Worm (Caenorhabditis elegans) whole organism, late embryonic: Measurements from ENCODE around the gene B0228.9.

ENCODE experiments used
- C08G9.2 ChIP-seq: sonication (generic microtip); optimal IDR thresholded peaks from 2 replicates; lab custom pipeline; 2016; ENCODE audit warnings: mild to moderate bottlenecking, missing genetic modification characterization, moderate library complexity, missing compliant biosample characterization
- C38D4.7 ChIP-seq: fragments of 200-800 bp; sonication (Bioruptor generic); optimal IDR thresholded peaks from 2 replicates; lab custom pipeline; 2018; ENCODE audit warnings: mild to moderate bottlenecking, missing genetic modification characterization, moderate library complexity, missing compliant biosample characterization
- F13H6.1 ChIP-seq: sonication (generic microtip); optimal IDR thresholded peaks from 2 replicates; lab custom pipeline; 2016; ENCODE audit warnings: missing genetic modification characterization, missing compliant biosample characterization
- K02D7.2 ChIP-seq: sonication (generic microtip); optimal IDR thresholded peaks from 2 replicates; lab custom pipeline; 2017; ENCODE audit warnings: mild to moderate bottlenecking, missing genetic modification characterization, missing compliant biosample characterization
- K09A11.1 ChIP-seq: sonication (generic microtip); optimal IDR thresholded peaks from 2 replicates; lab custom pipeline; 2017; ENCODE audit warnings: antibody characterized with exemption, mild to moderate bottlenecking, missing genetic modification characterization, missing compliant biosample characterization; ENCODE audit not compliant: insufficient read depth
- ahr-1 ChIP-seq: sonication (generic microtip); optimal IDR thresholded peaks from 2 replicates; lab custom pipeline; 2016; ENCODE audit warnings: missing genetic modification characterization, missing compliant biosample characterization
- ama-1 ChIP-seq: fragments of 150-350 bp; optimal IDR thresholded peaks from 2 replicates; lab custom pipeline; 2014
- ceh-14 ChIP-seq: sonication (generic microtip); optimal IDR thresholded peaks from 2 replicates; lab custom pipeline; 2016; ENCODE audit warnings: missing genotype, missing genetic modification characterization, missing compliant biosample characterization
- ceh-19 ChIP-seq: fragments of 200-800 bp; sonication (Bioruptor generic); optimal IDR thresholded peaks from 2 replicates; lab custom pipeline; 2018; ENCODE audit warnings: mild to moderate bottlenecking, missing genetic modification characterization, missing compliant biosample characterization
- ceh-2 ChIP-seq: sonication (generic microtip); optimal IDR thresholded peaks from 2 replicates; lab custom pipeline; 2016; ENCODE audit warnings: missing genotype, missing genetic modification characterization, missing compliant biosample characterization
- ceh-30 ChIP-seq: fragments of 150-350 bp; optimal IDR thresholded peaks from 2 replicates; lab custom pipeline; 2014; ENCODE audit warnings: missing biosample characterization, missing genetic modification characterization
- ceh-31 ChIP-seq: sonication (generic microtip); optimal IDR thresholded peaks from 2 replicates; lab custom pipeline; 2016; ENCODE audit warnings: missing genetic modification characterization, missing compliant biosample characterization
- ceh-48 ChIP-seq: sonication (generic microtip); optimal IDR thresholded peaks from 2 replicates; lab custom pipeline; 2016; ENCODE audit warnings: missing genetic modification characterization, inconsistent platforms, missing compliant biosample characterization
- ceh-9 ChIP-seq: sonication (generic microtip); optimal IDR thresholded peaks from 2 replicates; lab custom pipeline; 2016; ENCODE audit warnings: mild to moderate bottlenecking, missing genetic modification characterization, inconsistent platforms, missing compliant biosample characterization
- dmd-4 ChIP-seq: sonication (generic microtip); optimal IDR thresholded peaks from 2 replicates; lab custom pipeline; 2016; ENCODE audit warnings: borderline replicate concordance, missing genetic modification characterization, missing compliant biosample characterization
- dve-1 ChIP-seq: sonication (generic microtip); optimal IDR thresholded peaks from 2 replicates; lab custom pipeline; 2017; ENCODE audit warnings: antibody characterized with exemption, mild to moderate bottlenecking, missing genetic modification characterization, missing compliant biosample characterization
- elt-2 ChIP-seq: sonication (generic microtip); optimal IDR thresholded peaks from 2 replicates; lab custom pipeline; 2016; ENCODE audit warnings: missing genetic modification reagents, missing genetic modification characterization, missing compliant biosample characterization
- elt-4 ChIP-seq: sonication (generic microtip); optimal IDR thresholded peaks from 2 replicates; lab custom pipeline; 2016; ENCODE audit warnings: missing genetic modification characterization, missing compliant biosample characterization
- hlh-13 ChIP-seq: fragments of 200-800 bp; sonication (Bioruptor generic); optimal IDR thresholded peaks from 2 replicates; lab custom pipeline; 2018; ENCODE audit warnings: mild to moderate bottlenecking, missing genetic modification characterization, missing compliant biosample characterization
- hlh-8 ChIP-seq: sonication (generic microtip); optimal IDR thresholded peaks from 2 replicates; lab custom pipeline; 2016; ENCODE audit warnings: missing genotype, missing genetic modification characterization, missing compliant biosample characterization
- lim-6 ChIP-seq: sonication (generic microtip); optimal IDR thresholded peaks from 2 replicates; lab custom pipeline; 2016; ENCODE audit warnings: missing genetic modification characterization, missing compliant biosample characterization
- madf-2 ChIP-seq: sonication (generic microtip); optimal IDR thresholded peaks from 2 replicates; lab custom pipeline; 2017; ENCODE audit warnings: missing genetic modification characterization, missing compliant biosample characterization
- mec-3 ChIP-seq: sonication (generic microtip); optimal IDR thresholded peaks from 2 replicates; lab custom pipeline; 2016; ENCODE audit warnings: borderline replicate concordance, missing genetic modification characterization, missing compliant biosample characterization
- nfya-1 ChIP-seq: sonication (generic microtip); optimal IDR thresholded peaks from 2 replicates; lab custom pipeline; 2017; ENCODE audit warnings: missing genetic modification characterization, mild to moderate bottlenecking, missing compliant biosample characterization, antibody characterized with exemption, moderate library complexity
- nhr-232 ChIP-seq: sonication (generic microtip); optimal IDR thresholded peaks from 2 replicates; lab custom pipeline; 2016; ENCODE audit warnings: missing genetic modification characterization, missing compliant biosample characterization
- pag-3 ChIP-seq: sonication (generic microtip); optimal IDR thresholded peaks from 2 replicates; lab custom pipeline; 2016; ENCODE audit warnings: missing compliant biosample characterization, missing genetic modification characterization, borderline replicate concordance
- pax-1 ChIP-seq: fragments of 150-350 bp; optimal IDR thresholded peaks from 2 replicates; lab custom pipeline; 2014; ENCODE audit warnings: missing biosample characterization, missing genetic modification characterization
- pha-2 ChIP-seq: sonication (generic microtip); optimal IDR thresholded peaks from 2 replicates; lab custom pipeline; 2017; ENCODE audit warnings: mild to moderate bottlenecking, missing genetic modification characterization, missing compliant biosample characterization
- pha-4 ChIP-seq: fragments of 150-350 bp; optimal IDR thresholded peaks from 2 replicates; lab custom pipeline; 2018; ENCODE audit warnings: missing biosample characterization, missing genetic modification reagents, missing genetic modification characterization
- pros-1 ChIP-seq: fragments of 150-350 bp; optimal IDR thresholded peaks from 2 replicates; lab custom pipeline; 2014; ENCODE audit warnings: missing biosample characterization, missing genetic modification reagents, missing genetic modification characterization
- ref-2 ChIP-seq: sonication (generic microtip); optimal IDR thresholded peaks from 2 replicates; lab custom pipeline; 2016; ENCODE audit warnings: missing genetic modification characterization, missing compliant biosample characterization
- rnt-1 ChIP-seq: sonication (generic microtip); optimal IDR thresholded peaks from 2 replicates; lab custom pipeline; 2016; ENCODE audit warnings: missing genetic modification characterization, missing compliant biosample characterization
- sdc-2 ChIP-seq: sonication (generic microtip); optimal IDR thresholded peaks from 2 replicates; lab custom pipeline; 2016; ENCODE audit warnings: missing genotype, missing genetic modification characterization, missing compliant biosample characterization
- sox-2 ChIP-seq: fragments of 200-800 bp; sonication (Bioruptor generic); IDR thresholded peaks from 2 replicates; pipeline ENCODE4 v1.3.6; 2022; ENCODE audit warnings: missing genetic modification reagents, missing genetic modification characterization, missing compliant biosample characterization
- sox-4 ChIP-seq: sonication (generic microtip); optimal IDR thresholded peaks from 2 replicates; lab custom pipeline; 2017; ENCODE audit warnings: mild to moderate bottlenecking, missing genetic modification characterization, inconsistent platforms, missing compliant biosample characterization
- tbx-2 ChIP-seq: sonication (generic microtip); optimal IDR thresholded peaks from 2 replicates; lab custom pipeline; 2016; ENCODE audit warnings: missing genetic modification characterization, missing compliant biosample characterization
- ttx-3 ChIP-seq: sonication (generic microtip); optimal IDR thresholded peaks from 2 replicates; lab custom pipeline; 2016; ENCODE audit warnings: missing genetic modification reagents, missing genetic modification characterization, missing compliant biosample characterization
- unc-3 ChIP-seq, 2 experiments: fragments of 200-800 bp in 1 of 2; sonication (Bioruptor generic) in 1 of 2; sonication (generic microtip) in 1 of 2; conservative IDR thresholded peaks in 1 of 2; optimal IDR thresholded peaks in 1 of 2; 2 replicates each; pipeline versions ENCODE4 v1.3.6 to Lab custom; 2016 to 2022; ENCODE audit warnings: missing compliant biosample characterization in 2 of 2, missing genetic modification characterization in 2 of 2, missing genetic modification reagents in 1 of 2
- unc-42 ChIP-seq: sonication (generic microtip); optimal IDR thresholded peaks from 2 replicates; lab custom pipeline; 2016; ENCODE audit warnings: missing genotype, missing genetic modification characterization, missing compliant biosample characterization
- unc-55 ChIP-seq: sonication (generic microtip); optimal IDR thresholded peaks from 2 replicates; lab custom pipeline; 2017; ENCODE audit warnings: missing biosample characterization, missing genetic modification reagents, missing genetic modification characterization
- unc-86 ChIP-seq: sonication (generic microtip); optimal IDR thresholded peaks from 2 replicates; lab custom pipeline; 2016; ENCODE audit warnings: missing genetic modification characterization, missing compliant biosample characterization
- zip-5 ChIP-seq: sonication (generic microtip); optimal IDR thresholded peaks from 2 replicates; lab custom pipeline; 2016; ENCODE audit warnings: missing genetic modification characterization, missing compliant biosample characterization
- ztf-16 ChIP-seq: sonication (generic microtip); optimal IDR thresholded peaks from 2 replicates; lab custom pipeline; 2017; ENCODE audit warnings: missing genetic modification characterization, missing compliant biosample characterization

The B0228.9 gene

DNA sequence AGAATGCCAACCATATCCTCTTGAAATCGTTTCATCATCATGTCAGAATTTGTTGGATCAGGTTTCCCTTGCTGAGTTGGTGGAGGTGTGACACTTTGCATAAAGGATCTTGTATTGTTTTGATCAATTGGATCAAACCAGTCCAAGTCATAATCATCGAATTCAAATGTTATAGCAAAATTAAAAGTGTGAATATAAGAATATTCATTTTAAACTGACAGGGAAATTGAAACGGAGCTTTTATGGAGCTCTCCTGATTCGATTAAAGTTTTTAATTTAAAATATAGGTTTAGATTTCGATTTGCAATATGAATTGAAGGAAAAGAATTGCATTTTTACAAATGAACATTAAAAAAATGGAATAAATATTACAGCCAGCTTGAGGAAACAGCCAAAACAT is at the start of gene B0228.9:
Gene B0228.9, minus strand, starts transcription at position 101 of the 400 bp plus-strand sequence.
- no peak for TF ChIP-seq sox-2 (GFP tag; lab: Robert Waterston, UW)
- no peak for TF ChIP-seq unc-86 (tag; lab: Kevin White, UChicago)
- TF ChIP-seq ceh-48: no peak
- TF ChIP-seq nhr-232 (tag; lab: Kevin White, UChicago): no peak
- no peak for TF ChIP-seq dve-1 (tag; lab: Kevin White, UChicago)
- TF ChIP-seq sdc-2 (tag; lab: Kevin White, UChicago): no peak
- TF ChIP-seq sox-4 (tag; lab: Kevin White, UChicago): no peak
- no peak for TF ChIP-seq ceh-31
- no peak for TF ChIP-seq ttx-3 (tag; lab: Kevin White, UChicago)
- TF ChIP-seq unc-3 (GFP tag; conservative IDR thresholded peaks at IDR 0.05; lab: Robert Waterston, UW): no peak
- no peak for TF ChIP-seq unc-3 (tag; optimal IDR thresholded peaks at IDR 0.05; lab: Kevin White, UChicago)
- no peak for TF ChIP-seq pha-2 (tag; lab: Kevin White, UChicago)
- no peak for TF ChIP-seq unc-42 (tag; lab: Kevin White, UChicago)
- no peak for TF ChIP-seq K09A11.1 (tag; lab: Kevin White, UChicago)
- no peak for TF ChIP-seq mec-3 (tag; lab: Kevin White, UChicago)
- no peak for TF ChIP-seq F13H6.1 (tag; lab: Kevin White, UChicago)
- no peak for TF ChIP-seq rnt-1 (tag; lab: Kevin White, UChicago)
- no peak for TF ChIP-seq ref-2 (tag; lab: Kevin White, UChicago)
- TF ChIP-seq tbx-2 (tag; lab: Kevin White, UChicago): no peak
- no peak for TF ChIP-seq pros-1
- TF ChIP-seq ceh-2 (tag; lab: Kevin White, UChicago): no peak

ce11 chrII:7813237-7813636 is 49.8 kb upstream of the B0228.9 start:
- no peak for TF ChIP-seq ceh-9
- peak; percentile 27 for TF ChIP-seq ceh-31
- no peak for TF ChIP-seq sdc-2 (tag; lab: Kevin White, UChicago)

DNA sequence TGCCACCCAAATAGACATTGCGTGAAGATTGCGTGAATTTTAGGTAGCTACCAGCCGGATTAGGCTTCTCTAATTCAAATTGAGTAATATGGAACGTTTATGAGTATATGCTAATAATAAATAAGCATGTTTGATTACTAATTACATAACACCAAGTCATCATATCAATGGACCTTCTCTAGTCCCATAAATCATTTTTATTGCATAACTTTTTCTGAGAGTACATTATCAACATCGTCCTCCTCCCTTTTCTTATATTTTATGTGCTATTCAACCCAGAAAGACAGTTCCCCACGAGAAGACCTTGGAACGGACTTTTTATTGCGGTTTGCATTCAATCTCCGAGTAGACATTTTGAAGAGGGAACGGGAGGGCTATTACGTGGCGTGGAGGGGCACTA is 48.9 kb upstream of the B0228.9 start:
- TF ChIP-seq ceh-19 (GFP tag; lab: Kevin White, UChicago) (no peak), elt-2 (tag; lab: Kevin White, UChicago) (peak; percentile 46), ama-1 (lab: Kevin White, UChicago) (peak; percentile 39), hlh-13 (GFP tag; lab: Kevin White, UChicago) (no peak), ceh-2 (tag; lab: Kevin White, UChicago) (no peak), dmd-4 (tag; lab: Kevin White, UChicago) (no peak), unc-55 (GFP tag; lab: Kevin White, UChicago) (peak; percentile 1), sdc-2 (tag; lab: Kevin White, UChicago) (peak; percentile 15), madf-2 (tag; lab: Kevin White, UChicago) (no peak), C38D4.7 (GFP tag; lab: Kevin White, UChicago) (no peak), F13H6.1 (tag; lab: Kevin White, UChicago) (no peak), ceh-14 (tag; lab: Kevin White, UChicago) (no peak), elt-4 (tag; lab: Kevin White, UChicago) (no peak)

DNA sequence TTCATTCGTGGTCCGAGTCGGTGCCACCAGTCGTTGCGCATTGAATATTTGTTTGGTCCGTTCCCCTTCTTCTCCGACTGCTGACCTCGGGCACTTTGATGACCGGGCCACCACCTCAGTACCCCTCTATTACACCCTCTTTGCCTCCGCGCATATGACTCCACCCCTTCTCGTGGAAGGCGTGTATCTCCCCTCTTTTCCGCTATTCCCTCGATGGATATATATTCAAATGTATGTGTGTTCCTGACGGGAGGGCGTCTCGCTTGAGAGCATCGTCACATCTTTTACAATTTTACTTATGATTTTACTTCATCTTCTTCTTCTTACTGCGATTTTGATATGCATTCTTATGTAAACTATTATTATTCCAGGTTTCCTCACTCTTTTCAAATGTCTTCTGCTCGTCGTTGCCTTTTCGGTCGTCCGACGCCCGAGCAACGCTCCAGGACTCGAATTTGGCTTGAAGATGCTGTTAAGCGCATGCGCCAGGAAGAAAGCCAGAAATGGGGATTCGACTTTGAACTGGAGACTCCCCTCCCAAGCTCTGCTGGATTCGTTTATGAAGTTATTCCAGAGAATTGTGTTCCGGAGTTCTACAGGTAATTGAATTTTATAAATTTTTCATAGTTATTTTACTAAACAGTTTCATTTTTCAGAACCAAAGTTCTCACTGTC is 47.5 kb upstream of the B0228.9 start, which contains the start of gene cki-1:
Gene cki-1, plus strand, starts transcription at position 372 of the 675 bp plus-strand sequence.
- TF ChIP-seq nhr-232 (tag; lab: Kevin White, UChicago): peak; percentile 22
- TF ChIP-seq dve-1 (tag; lab: Kevin White, UChicago): no peak
- TF ChIP-seq sdc-2 (tag; lab: Kevin White, UChicago): peak; percentile 52
- no peak for TF ChIP-seq pag-3
- no peak for TF ChIP-seq pax-1 (tag; lab: Kevin White, UChicago)
- peak; percentile 15 for TF ChIP-seq ref-2 (tag; lab: Kevin White, UChicago)
- TF ChIP-seq sox-4 (tag; lab: Kevin White, UChicago): no peak
- no peak for TF ChIP-seq pha-4 (tag; lab: Kevin White, UChicago)
- no peak for TF ChIP-seq zip-5 (tag; lab: Kevin White, UChicago)
- no peak for TF ChIP-seq mec-3 (tag; lab: Kevin White, UChicago)
- no peak for TF ChIP-seq pros-1
- TF ChIP-seq ceh-9: no peak
- peak; percentile 16 for TF ChIP-seq elt-2 (tag; lab: Kevin White, UChicago)
- TF ChIP-seq F13H6.1 (tag; lab: Kevin White, UChicago): peak; percentile 14
- no peak for TF ChIP-seq ahr-1
- TF ChIP-seq C38D4.7 (GFP tag; lab: Kevin White, UChicago): no peak
- no peak for TF ChIP-seq dmd-4 (tag; lab: Kevin White, UChicago)
- no peak for TF ChIP-seq hlh-8 (tag; lab: Kevin White, UChicago)
- TF ChIP-seq ztf-16 (tag; lab: Kevin White, UChicago): no peak
- TF ChIP-seq lim-6 (tag; lab: Kevin White, UChicago): no peak
- TF ChIP-seq ceh-30: no peak
- no peak for TF ChIP-seq C08G9.2 (tag; lab: Kevin White, UChicago)
- no peak for TF ChIP-seq hlh-13 (GFP tag; lab: Kevin White, UChicago)
- no peak for TF ChIP-seq nfya-1 (tag; lab: Kevin White, UChicago)
- no peak for TF ChIP-seq K02D7.2 (tag; lab: Kevin White, UChicago)
